Fruit fly (Drosophila melanogaster): ENCODE results near the gene Smr.

Gene Smr

dm6 chrX:12665796-12666338 lies 76.6 kb downstream of the Smr start:
- TF ChIP-seq Abd-B (GFP tag; optimal IDR thresholded peaks at IDR 0.05), result no peak
- no peak for TF ChIP-seq GATAd (GFP tag; optimal IDR thresholded peaks at IDR 0.05)
- TF ChIP-seq Sp1 (GFP tag; optimal IDR thresholded peaks at IDR 0.05), result no peak
- no peak for TF ChIP-seq Hr78 (GFP tag; optimal IDR thresholded peaks at IDR 0.05)
- TF ChIP-seq Vsx2 (GFP tag; optimal IDR thresholded peaks at IDR 0.05; ENCODE audit: partially characterized antibody), result no peak
- TF ChIP-seq OdsH (GFP tag; optimal IDR thresholded peaks at IDR 0.05), result no peak
- TF ChIP-seq dmrt93B (GFP tag; optimal IDR thresholded peaks at IDR 0.05), result no peak
- TF ChIP-seq N (GFP tag; optimal IDR thresholded peaks at IDR 0.05), result no peak
- no peak for TF ChIP-seq CG32264 (GFP tag; optimal IDR thresholded peaks at IDR 0.05)
- no peak for TF ChIP-seq Dif (GFP tag; optimal IDR thresholded peaks at IDR 0.05; ENCODE audit: partially characterized antibody)
- no peak for TF ChIP-seq Mio (GFP tag; optimal IDR thresholded peaks at IDR 0.05)
- TF ChIP-seq sage (GFP tag; optimal IDR thresholded peaks at IDR 0.05), result no peak
- TF ChIP-seq Rel (GFP tag; optimal IDR thresholded peaks at IDR 0.05), result no peak
- no peak for TF ChIP-seq Rel (tag; optimal IDR thresholded peaks at IDR 0.05)
- no peak for TF ChIP-seq Hr83 (GFP tag; optimal IDR thresholded peaks at IDR 0.05; ENCODE audit: poor library complexity, severe bottlenecking)
- TF ChIP-seq ey (GFP tag; optimal IDR thresholded peaks at IDR 0.05), result no peak
- TF ChIP-seq Dfd (GFP tag; optimal IDR thresholded peaks at IDR 0.05), result no peak
- no peak for TF ChIP-seq brk (GFP tag; optimal IDR thresholded peaks at IDR 0.05)
- no peak for TF ChIP-seq foxo (GFP tag; optimal IDR thresholded peaks at IDR 0.05)

dm6 chrX:12665112-12665795 lies 77.2 kb downstream of the Smr start:
- peak in 1 of 2 experiments; percentile 94 for TF ChIP-seq foxo (GFP tag; optimal IDR thresholded peaks at IDR 0.05)
- TF ChIP-seq Dfd (GFP tag; optimal IDR thresholded peaks at IDR 0.05), result no peak
- TF ChIP-seq usp (GFP tag; optimal IDR thresholded peaks at IDR 0.05), result no peak
- TF ChIP-seq OdsH (GFP tag; optimal IDR thresholded peaks at IDR 0.05), result peak; percentile 88
- peak; percentile 82 for TF ChIP-seq fru (GFP tag; optimal IDR thresholded peaks at IDR 0.05)
- TF ChIP-seq lola (GFP tag; optimal IDR thresholded peaks at IDR 0.05), result no peak
- peak; percentile 22 for TF ChIP-seq CrebA (GFP tag; optimal IDR thresholded peaks at IDR 0.05; ENCODE audit: borderline replicate concordance)
- TF ChIP-seq Jra (GFP tag; optimal IDR thresholded peaks at IDR 0.05), result peak; percentile 9
- TF ChIP-seq Rel (GFP tag; optimal IDR thresholded peaks at IDR 0.05), result peak; percentile 27
- peak; percentile 67 for TF ChIP-seq Rel (tag; optimal IDR thresholded peaks at IDR 0.05)
- peak; percentile 95 for TF ChIP-seq HLH106 (tag; optimal IDR thresholded peaks at IDR 0.05)
- TF ChIP-seq rgr (GFP tag; optimal IDR thresholded peaks at IDR 0.05), result peak; percentile 93
- TF ChIP-seq tai (GFP tag; optimal IDR thresholded peaks at IDR 0.05), result peak; percentile 76
- TF ChIP-seq Mio (GFP tag; optimal IDR thresholded peaks at IDR 0.05), result no peak
- TF ChIP-seq Vsx2 (GFP tag; optimal IDR thresholded peaks at IDR 0.05; ENCODE audit: partially characterized antibody), result no peak
- TF ChIP-seq sage (GFP tag; optimal IDR thresholded peaks at IDR 0.05), result peak; percentile 82
- no peak for TF ChIP-seq Myc (optimal IDR thresholded peaks at IDR 0.05)
- peak; percentile 90 for TF ChIP-seq Dif (GFP tag; optimal IDR thresholded peaks at IDR 0.05; ENCODE audit: partially characterized antibody)
- TF ChIP-seq br (GFP tag; optimal IDR thresholded peaks at IDR 0.05), result peak; percentile 80
- TF ChIP-seq CG9705 (GFP tag; optimal IDR thresholded peaks at IDR 0.05), result peak; percentile 66
- TF ChIP-seq sv (GFP tag; optimal IDR thresholded peaks at IDR 0.05), result peak; percentile 25
- TF ChIP-seq Abd-B (GFP tag; optimal IDR thresholded peaks at IDR 0.05), result no peak
- no peak for TF ChIP-seq jim (GFP tag; optimal IDR thresholded peaks at IDR 0.05)
- TF ChIP-seq dmrt93B (GFP tag; optimal IDR thresholded peaks at IDR 0.05), result peak; percentile 88
- TF ChIP-seq Hr83 (GFP tag; optimal IDR thresholded peaks at IDR 0.05; ENCODE audit: poor library complexity, severe bottlenecking), result peak; percentile 19
- peak; percentile 87 for TF ChIP-seq h (GFP tag; optimal IDR thresholded peaks at IDR 0.05)
- TF ChIP-seq psq (GFP tag; optimal IDR thresholded peaks at IDR 0.05), result peak; percentile 86
- no peak for TF ChIP-seq Hr78 (GFP tag; optimal IDR thresholded peaks at IDR 0.05)
- peak; percentile 58 for TF ChIP-seq CG32264 (GFP tag; optimal IDR thresholded peaks at IDR 0.05)
- peak; percentile 94 for TF ChIP-seq Sp1 (GFP tag; optimal IDR thresholded peaks at IDR 0.05)
- no peak for TF ChIP-seq pan (optimal IDR thresholded peaks at IDR 0.05)
- peak; percentile 69 to 91 for TF ChIP-seq dl (GFP tag; optimal IDR thresholded peaks at IDR 0.05; ENCODE audit: insufficient read depth in 1 of 2, partially characterized antibody in 2 of 2)
- TF ChIP-seq woc (GFP tag; optimal IDR thresholded peaks at IDR 0.05), result peak; percentile 53
- TF ChIP-seq ey (GFP tag; optimal IDR thresholded peaks at IDR 0.05), result peak; percentile 88
- TF ChIP-seq N (GFP tag; optimal IDR thresholded peaks at IDR 0.05), result no peak
- peak; percentile 90 for TF ChIP-seq Hnf4 (GFP tag; optimal IDR thresholded peaks at IDR 0.05)
- TF ChIP-seq brk (GFP tag; optimal IDR thresholded peaks at IDR 0.05), result peak; percentile 81
- peak; percentile 42 for TF ChIP-seq GATAd (GFP tag; optimal IDR thresholded peaks at IDR 0.05)
- TF ChIP-seq dsf (GFP tag; optimal IDR thresholded peaks at IDR 0.05; ENCODE audit: borderline replicate concordance), result no peak

Measured in whole organism, wandering third instar larva.